Fruit fly (Drosophila melanogaster): ENCODE data around the gene sfl.

DNA sequence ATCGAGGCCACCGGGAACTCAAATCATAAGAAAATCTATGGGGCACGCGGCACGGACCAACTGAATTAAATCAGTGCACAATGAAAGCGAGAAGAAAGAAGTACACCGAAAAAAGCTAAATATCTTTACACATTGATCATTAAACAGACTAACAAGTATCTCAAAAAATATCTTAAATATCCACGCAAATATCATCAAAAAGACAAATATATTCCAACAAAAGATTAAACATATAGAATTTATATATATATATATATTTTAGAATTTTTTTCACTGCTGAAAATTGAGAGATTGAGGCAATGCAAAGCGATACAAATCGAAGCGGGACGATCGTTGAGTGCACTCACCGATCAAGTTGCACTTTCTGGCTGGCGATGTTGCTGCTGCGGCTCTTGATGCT is 40.1 kb upstream of the sfl start:
- TF ChIP-seq CTCF (optimal IDR thresholded peaks at IDR 0.05) (no peak), CG8478 (optimal IDR thresholded peaks at IDR 0.05) (no peak)
